Fruit fly (Drosophila melanogaster) Kc167 (cell line): ENCODE measurements around the gene CG3149.

Experiments used
- Myc ChIP-seq: fragments of >200 bp; optimal IDR thresholded peaks from 2 replicates; lab custom pipeline; 2017; ENCODE audit warnings: missing external identifiers
- psq ChIP-seq: fragments of >200 bp; optimal IDR thresholded peaks from 2 replicates; lab custom pipeline; 2017; ENCODE audit warnings: missing external identifiers

DNA sequence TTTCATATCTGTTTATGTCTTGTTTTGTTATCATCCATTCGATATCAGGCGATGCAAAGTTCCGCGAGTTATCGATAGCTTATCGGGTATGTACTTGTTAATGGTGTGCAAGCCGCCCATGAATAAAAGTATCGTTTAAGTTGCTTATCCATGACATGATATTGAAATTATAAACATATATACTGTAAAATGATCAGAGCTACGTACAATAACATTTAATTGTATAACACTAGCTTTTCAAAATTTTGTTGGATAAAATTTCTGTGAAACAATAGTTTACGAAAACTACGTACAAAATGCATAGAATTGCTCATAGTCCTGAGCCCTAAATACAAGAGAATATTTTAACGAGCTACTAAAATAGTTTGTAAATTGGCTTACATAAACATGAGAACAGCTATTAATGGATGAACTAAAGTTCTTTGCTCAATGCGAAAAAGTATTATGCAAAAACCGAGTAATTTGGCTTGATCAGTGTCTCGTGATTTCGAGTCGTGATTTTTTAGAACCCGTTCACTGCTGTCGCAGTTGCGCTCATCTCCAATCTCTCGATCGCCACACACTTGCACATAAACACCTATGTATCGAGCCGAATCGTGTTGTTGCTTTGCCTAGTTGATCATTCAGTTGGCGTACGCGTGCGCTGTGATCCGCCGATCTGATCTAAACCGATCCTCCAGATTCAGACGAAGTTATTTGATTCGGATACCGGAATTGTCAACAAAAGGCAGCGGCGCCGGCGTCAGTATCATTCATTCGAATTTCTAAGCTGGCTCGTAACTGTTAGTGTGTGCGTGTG lies 5.4 kb downstream of the CG3149 start, which contains the start of the genes PGAP1 and cv:
- peak; percentile 79 for TF ChIP-seq psq
- TF ChIP-seq Myc (lab: Kevin White, UChicago): no peak
